Fruit fly (Drosophila melanogaster) whole organism, wandering third instar larva: ENCODE measurements around the gene CG33514.

Source experiments
- Abd-B ChIP-seq: fragments of >200 bp; optimal IDR thresholded peaks from 2 replicates; lab custom pipeline; 2017; ENCODE audit warnings: missing biosample characterization, missing genetic modification characterization
- CG32264 ChIP-seq: fragments of 200-800 bp; sonication (Bioruptor generic); optimal IDR thresholded peaks from 2 replicates; lab custom pipeline; 2016; ENCODE audit warnings: missing biosample characterization, missing genetic modification characterization
- CG9705 ChIP-seq: fragments of 200-800 bp; sonication (Bioruptor generic); optimal IDR thresholded peaks from 2 replicates; lab custom pipeline; 2018; ENCODE audit warnings: missing biosample characterization, mild to moderate bottlenecking, missing genetic modification characterization
- Dif ChIP-seq: fragments of 200-275, 200-300 bp; sonication (Bioruptor generic); optimal IDR thresholded peaks from 2 replicates; lab custom pipeline; 2018; ENCODE audit warnings: missing biosample characterization, missing genetic modification characterization; ENCODE audit not compliant: partially characterized antibody
- GATAd ChIP-seq: sonication (Bioruptor generic); optimal IDR thresholded peaks from 2 replicates; lab custom pipeline; 2016; ENCODE audit warnings: missing biosample characterization, missing genetic modification characterization
- HLH106 ChIP-seq: fragments of 200-800 bp; optimal IDR thresholded peaks from 3 replicates; lab custom pipeline; 2019; ENCODE audit warnings: missing biosample characterization, mild to moderate bottlenecking, missing genetic modification characterization, moderate library complexity
- Hnf4 ChIP-seq: fragments of 200-800 bp; sonication (Bioruptor generic); optimal IDR thresholded peaks from 2 replicates; lab custom pipeline; 2016; ENCODE audit warnings: missing biosample characterization, mild to moderate bottlenecking, missing genetic modification characterization
- Hr78 ChIP-seq: fragments of >200 bp; optimal IDR thresholded peaks from 2 replicates; lab custom pipeline; 2017; ENCODE audit warnings: missing biosample characterization, missing genetic modification characterization
- Jra ChIP-seq: sonication (Bioruptor generic); optimal IDR thresholded peaks from 2 replicates; lab custom pipeline; 2016; ENCODE audit warnings: missing biosample characterization, missing genetic modification characterization
- Mio ChIP-seq: sonication (Bioruptor generic); optimal IDR thresholded peaks from 2 replicates; lab custom pipeline; 2016; ENCODE audit warnings: missing biosample characterization, missing genetic modification characterization
- Myc ChIP-seq: fragments of >200 bp; optimal IDR thresholded peaks from 2 replicates; lab custom pipeline; 2017
- N ChIP-seq: fragments of >200 bp; optimal IDR thresholded peaks from 2 replicates; lab custom pipeline; 2018; ENCODE audit warnings: missing biosample characterization, missing external identifiers, missing genetic modification characterization
- OdsH ChIP-seq: fragments of 200-800 bp; sonication (Bioruptor generic); optimal IDR thresholded peaks from 2 replicates; lab custom pipeline; 2016; ENCODE audit warnings: missing biosample characterization, mild to moderate bottlenecking, missing genetic modification characterization
- Rel ChIP-seq, 2 experiments: fragments of 200-800 bp; sonication (Bioruptor generic) in 1 of 2; optimal IDR thresholded peaks; 2 replicates in 1 of 2; 3 replicates in 1 of 2; lab custom pipeline; 2016 to 2019; ENCODE audit warnings: mild to moderate bottlenecking in 2 of 2, missing biosample characterization in 2 of 2, missing genetic modification characterization in 2 of 2, moderate library complexity in 1 of 2
- Sp1 ChIP-seq: fragments of 200-800 bp; sonication (Bioruptor generic); optimal IDR thresholded peaks from 3 replicates; lab custom pipeline; 2019; ENCODE audit warnings: missing biosample characterization, mild to moderate bottlenecking, missing genetic modification characterization, moderate library complexity
- br ChIP-seq: fragments of 200-800 bp; sonication (Bioruptor generic); optimal IDR thresholded peaks from 2 replicates; lab custom pipeline; 2016; ENCODE audit warnings: missing biosample characterization, missing genetic modification characterization
- brk ChIP-seq: fragments of 200-800 bp; sonication (Bioruptor generic); optimal IDR thresholded peaks from 2 replicates; lab custom pipeline; 2016; ENCODE audit warnings: missing biosample characterization, mild to moderate bottlenecking, missing genetic modification characterization
- dl ChIP-seq, 2 experiments: fragments of 175-275, 200-275 bp in 1 of 2; fragments of 200-275 bp in 1 of 2; sonication (Bioruptor generic); optimal IDR thresholded peaks; lab custom pipeline; 2018; ENCODE audit warnings: mild to moderate bottlenecking in 2 of 2, missing biosample characterization in 2 of 2, missing genetic modification characterization in 2 of 2, moderate library complexity in 2 of 2; ENCODE audit not compliant: partially characterized antibody in 2 of 2, insufficient read depth in 1 of 2
- dmrt93B ChIP-seq: fragments of 200-800 bp; sonication (Bioruptor generic); optimal IDR thresholded peaks from 2 replicates; lab custom pipeline; 2018; ENCODE audit warnings: missing biosample characterization, mild to moderate bottlenecking, missing genetic modification characterization
- dsf ChIP-seq: sonication (Bioruptor generic); optimal IDR thresholded peaks from 2 replicates; lab custom pipeline; 2016; ENCODE audit warnings: missing biosample characterization, missing genetic modification characterization, borderline replicate concordance
- ey ChIP-seq: fragments of 200-800 bp; sonication (Bioruptor generic); optimal IDR thresholded peaks from 2 replicates; lab custom pipeline; 2016; ENCODE audit warnings: missing biosample characterization, missing genetic modification characterization
- foxo ChIP-seq, 2 experiments: fragments of 200-800 bp; sonication (Bioruptor generic); optimal IDR thresholded peaks; 2 replicates in 1 of 2; 3 replicates in 1 of 2; lab custom pipeline; 2016 to 2017; ENCODE audit warnings: missing biosample characterization in 2 of 2, missing genetic modification characterization in 2 of 2
- fru ChIP-seq: fragments of 200-800 bp; sonication (Bioruptor generic); optimal IDR thresholded peaks from 3 replicates; lab custom pipeline; 2016; ENCODE audit warnings: missing biosample characterization, mild to moderate bottlenecking, missing genetic modification characterization
- h ChIP-seq: fragments of 200-800 bp; sonication (Bioruptor generic); optimal IDR thresholded peaks from 3 replicates; lab custom pipeline; 2016; ENCODE audit warnings: missing biosample characterization, mild to moderate bottlenecking, missing genetic modification characterization
- jim ChIP-seq: fragments of 175-275, 200-325 bp; sonication (Bioruptor generic); optimal IDR thresholded peaks from 2 replicates; lab custom pipeline; 2016; ENCODE audit warnings: missing biosample characterization, mild to moderate bottlenecking, missing genetic modification characterization
- lola ChIP-seq: fragments of >200 bp; optimal IDR thresholded peaks from 2 replicates; lab custom pipeline; 2017; ENCODE audit warnings: missing biosample characterization, missing genetic modification characterization
- pan ChIP-seq: fragments of >200 bp; optimal IDR thresholded peaks from 2 replicates; lab custom pipeline; 2017
- psq ChIP-seq: fragments of 200-800 bp; sonication (Bioruptor generic); optimal IDR thresholded peaks from 3 replicates; lab custom pipeline; 2017; ENCODE audit warnings: missing biosample characterization, mild to moderate bottlenecking, missing genetic modification characterization, moderate library complexity
- rgr ChIP-seq: fragments of 200-800 bp; sonication (Bioruptor generic); optimal IDR thresholded peaks from 3 replicates; lab custom pipeline; 2016; ENCODE audit warnings: missing biosample characterization, mild to moderate bottlenecking, missing genetic modification characterization
- sage ChIP-seq: fragments of 200-800 bp; sonication (Bioruptor generic); optimal IDR thresholded peaks from 2 replicates; lab custom pipeline; 2016; ENCODE audit warnings: missing biosample characterization, mild to moderate bottlenecking, missing genetic modification characterization
- sv ChIP-seq: fragments of 200-800 bp; sonication (Bioruptor generic); optimal IDR thresholded peaks from 3 replicates; lab custom pipeline; 2016; ENCODE audit warnings: missing biosample characterization, missing genetic modification characterization
- tai ChIP-seq: sonication (Bioruptor generic); optimal IDR thresholded peaks from 2 replicates; lab custom pipeline; 2016; ENCODE audit warnings: missing biosample characterization, missing genetic modification characterization
- usp ChIP-seq: fragments of >200 bp; optimal IDR thresholded peaks from 2 replicates; lab custom pipeline; 2017; ENCODE audit warnings: missing biosample characterization, missing genetic modification characterization
- woc ChIP-seq: sonication (Bioruptor generic); optimal IDR thresholded peaks from 2 replicates; lab custom pipeline; 2016; ENCODE audit warnings: missing biosample characterization, mild to moderate bottlenecking, missing genetic modification characterization

CG33514 gene

dm6 chr3L:4377496-4377895 is 12.3 kb downstream of the CG33514 start:
- TF ChIP-seq tai (GFP tag; lab: Kevin White, UChicago) (no peak), jim (GFP tag; lab: Kevin White, UChicago) (no peak), Myc (lab: Kevin White, UChicago) (no peak), psq (GFP tag; lab: Kevin White, UChicago) (no peak), rgr (no peak)

- TF ChIP-seq foxo (GFP tag; optimal IDR thresholded peaks at IDR 0.05; lab: Kevin White, UChicago) (peak in 1 of 2 experiments; percentile 42), h (GFP tag; lab: Kevin White, UChicago) (peak; percentile 62), rgr (peak; percentile 42), OdsH (peak; percentile 31), br (GFP tag; lab: Kevin White, UChicago) (peak; percentile 9), HLH106 (tag; lab: Kevin White, UChicago) (peak; percentile 45), ey (GFP tag; lab: Kevin White, UChicago) (peak; percentile 47), N (GFP tag; lab: Kevin White, UChicago) (no peak), Rel (GFP tag; optimal IDR thresholded peaks at IDR 0.05; lab: Kevin White, UChicago) (no peak), Rel (tag; optimal IDR thresholded peaks at IDR 0.05; lab: Kevin White, UChicago) (no peak), CG32264 (no peak), Jra (GFP tag; lab: Kevin White, UChicago) (no peak), brk (GFP tag; lab: Kevin White, UChicago) (no peak), GATAd (GFP tag; lab: Kevin White, UChicago) (no peak), dl (GFP tag; optimal IDR thresholded peaks at IDR 0.05; lab: Kevin White, UChicago; ENCODE audit: insufficient read depth in 1 of 2, partially characterized antibody in 2 of 2) (no peak), sage (GFP tag; lab: Kevin White, UChicago) (no peak), Mio (GFP tag; lab: Kevin White, UChicago) (no peak), Hnf4 (GFP tag; lab: Kevin White, UChicago) (no peak), dsf (GFP tag; lab: Kevin White, UChicago) (no peak), dmrt93B (GFP tag; lab: Kevin White, UChicago) (peak; percentile 11), Myc (lab: Kevin White, UChicago) (no peak), fru (peak; percentile 42), pan (lab: Kevin White, UChicago) (no peak), woc (GFP tag; lab: Kevin White, UChicago) (no peak), Dif (GFP tag; lab: Kevin White, UChicago) (no peak), Abd-B (GFP tag; lab: Kevin White, UChicago) (no peak), Sp1 (GFP tag; lab: Kevin White, UChicago) (no peak), psq (GFP tag; lab: Kevin White, UChicago) (peak; percentile 71), lola (GFP tag; lab: Kevin White, UChicago) (no peak), Hr78 (GFP tag; lab: Kevin White, UChicago) (no peak), sv (GFP tag; lab: Kevin White, UChicago) (peak; percentile 24)
Observed at dm6 chr3L:4378895-4379294, 13.7 kb downstream of the CG33514 start.

dm6 chr3L:4380231-4380645 is 15.0 kb downstream of the CG33514 start, which contains the start of gene DopEcR:
DopEcR (minus strand) TSS chr3L:4380387.
- TF ChIP-seq sv (GFP tag; lab: Kevin White, UChicago) (peak; percentile 12), Abd-B (GFP tag; lab: Kevin White, UChicago) (no peak), Myc (lab: Kevin White, UChicago) (peak; percentile 12)

dm6 chr3L:4381529-4381928 is 16.3 kb downstream of the CG33514 start, which contains the start of gene CG32240:
CG32240 (minus strand) TSS chr3L:4381629.
- no peak for TF ChIP-seq Hnf4 (GFP tag; lab: Kevin White, UChicago)

dm6 chr3L:4382581-4382980 is 17.3 kb downstream of the CG33514 start:
- no peak for TF ChIP-seq OdsH
- no peak for TF ChIP-seq Hnf4 (GFP tag; lab: Kevin White, UChicago)
- no peak for TF ChIP-seq sage (GFP tag; lab: Kevin White, UChicago)
- no peak for TF ChIP-seq Myc (lab: Kevin White, UChicago)
- TF ChIP-seq pan (lab: Kevin White, UChicago): no peak
- no peak for TF ChIP-seq ey (GFP tag; lab: Kevin White, UChicago)
- no peak for TF ChIP-seq Abd-B (GFP tag; lab: Kevin White, UChicago)
- TF ChIP-seq usp (GFP tag; lab: Kevin White, UChicago): no peak
- TF ChIP-seq CG9705: no peak
- TF ChIP-seq Dif (GFP tag; lab: Kevin White, UChicago): no peak
- no peak for TF ChIP-seq Rel (GFP tag; optimal IDR thresholded peaks at IDR 0.05; lab: Kevin White, UChicago)
- no peak for TF ChIP-seq Rel (tag; optimal IDR thresholded peaks at IDR 0.05; lab: Kevin White, UChicago)
- TF ChIP-seq N (GFP tag; lab: Kevin White, UChicago): no peak
